Fruit fly (Drosophila melanogaster) whole organism, embryonic: ENCODE data around the gene lin-52.
A peak's percentile ranks its signal among the peaks of the same experiment; 100 is the strongest.

Experiments used
- Antp ChIP-seq: fragments of 200-800 bp; sonication (Bioruptor generic); optimal IDR thresholded peaks from 3 replicates; lab custom pipeline; 2016; ENCODE audit warnings: missing biosample characterization, missing genetic modification characterization
- Bdp1 ChIP-seq: fragments of 200-800 bp; sonication (Bioruptor generic); optimal IDR thresholded peaks from 3 replicates; lab custom pipeline; 2016; ENCODE audit warnings: missing biosample characterization, missing genetic modification characterization
- Blimp-1 ChIP-seq: fragments of 200-800 bp; sonication (Bioruptor generic); optimal IDR thresholded peaks from 3 replicates; lab custom pipeline; 2018; ENCODE audit warnings: missing biosample characterization, missing genetic modification characterization, mild to moderate bottlenecking, moderate library complexity, missing genetic modification reagents
- CG10959 ChIP-seq: fragments of 200-800 bp; sonication (Bioruptor generic); IDR thresholded peaks from 2 replicates; pipeline ENCODE4 v1.3.6; 2022; ENCODE audit warnings: missing biosample characterization, missing genetic modification characterization
- CG11093 ChIP-seq: fragments of 200-800 bp; sonication (Bioruptor generic); IDR thresholded peaks from 3 replicates; pipeline ENCODE4 v1.3.6; 2022; ENCODE audit warnings: missing biosample characterization, missing genetic modification characterization
- CG12219 ChIP-seq: fragments of 200-800 bp; sonication (Bioruptor generic); optimal IDR thresholded peaks from 3 replicates; lab custom pipeline; 2018; ENCODE audit warnings: missing biosample characterization, mild to moderate bottlenecking, missing genetic modification characterization
- CG12236 ChIP-seq: fragments of 200-800 bp; sonication (Bioruptor generic); optimal IDR thresholded peaks from 2 replicates; lab custom pipeline; 2016; ENCODE audit warnings: missing biosample characterization, missing genetic modification characterization
- CG13287 ChIP-seq: fragments of 200-800 bp; sonication (Bioruptor generic); IDR thresholded peaks from 2 replicates; pipeline ENCODE4 v1.3.6; 2022; ENCODE audit warnings: missing biosample characterization, missing genetic modification characterization; ENCODE audit not compliant: partially characterized antibody
- CG15514 ChIP-seq: fragments of 200-800 bp; sonication (Bioruptor generic); optimal IDR thresholded peaks from 3 replicates; lab custom pipeline; 2017; ENCODE audit warnings: missing biosample characterization, missing genetic modification characterization, mild to moderate bottlenecking, moderate library complexity, missing genetic modification reagents
- CG17359 ChIP-seq: fragments of 200-800 bp; sonication (Bioruptor generic); optimal IDR thresholded peaks from 3 replicates; lab custom pipeline; 2018; ENCODE audit warnings: missing biosample characterization, mild to moderate bottlenecking, missing genetic modification characterization, moderate library complexity
- CG1792 ChIP-seq: fragments of 200-800 bp; sonication (Bioruptor generic); optimal IDR thresholded peaks from 2 replicates; lab custom pipeline; 2016; ENCODE audit warnings: missing biosample characterization, missing genetic modification characterization
- CG2678 ChIP-seq: fragments of 200-800 bp; sonication (Bioruptor generic); optimal IDR thresholded peaks from 3 replicates; lab custom pipeline; 2019; ENCODE audit warnings: missing biosample characterization, mild to moderate bottlenecking, missing genetic modification characterization, moderate library complexity
- CG3407 ChIP-seq: fragments of 200-800 bp; sonication (Bioruptor generic); optimal IDR thresholded peaks from 2 replicates; lab custom pipeline; 2018; ENCODE audit warnings: missing biosample characterization, mild to moderate bottlenecking, missing genetic modification characterization
- CG4282 ChIP-seq: fragments of 200-800 bp; sonication (Bioruptor generic); optimal IDR thresholded peaks from 2 replicates; lab custom pipeline; 2016; ENCODE audit warnings: missing biosample characterization, missing genetic modification characterization
- CG6854 ChIP-seq: fragments of 200-800 bp; sonication (Bioruptor generic); optimal IDR thresholded peaks from 3 replicates; lab custom pipeline; 2017; ENCODE audit warnings: missing biosample characterization, mild to moderate bottlenecking, missing genetic modification characterization
- CG7786 ChIP-seq: fragments of 200-800 bp; sonication (Bioruptor generic); optimal IDR thresholded peaks from 2 replicates; lab custom pipeline; 2016; ENCODE audit warnings: missing biosample characterization, missing genetic modification characterization
- CrebB ChIP-seq: fragments of 200-800 bp; sonication (Bioruptor generic); optimal IDR thresholded peaks from 3 replicates; lab custom pipeline; 2018; ENCODE audit warnings: missing biosample characterization, mild to moderate bottlenecking, missing genetic modification characterization
- E2f1 ChIP-seq: fragments of 200-800 bp; sonication (Bioruptor generic); IDR thresholded peaks from 2 replicates; pipeline ENCODE4 v1.3.6; 2022; ENCODE audit warnings: missing biosample characterization, missing genetic modification characterization
- ERR ChIP-seq: fragments of 200-800 bp; sonication (Bioruptor generic); optimal IDR thresholded peaks from 2 replicates; lab custom pipeline; 2016; ENCODE audit warnings: missing biosample characterization, missing genetic modification characterization
- HmgD ChIP-seq: fragments of 200-800 bp; sonication (Bioruptor generic); optimal IDR thresholded peaks from 3 replicates; lab custom pipeline; 2016; ENCODE audit warnings: missing biosample characterization, missing genetic modification characterization
- Hmr ChIP-seq: fragments of 200-800 bp; sonication (Bioruptor generic); optimal IDR thresholded peaks from 3 replicates; lab custom pipeline; 2017; ENCODE audit warnings: mild to moderate bottlenecking, missing biosample characterization, missing genetic modification reagents, missing genetic modification characterization
- Jarid2 ChIP-seq: fragments of 200-800 bp; sonication (Bioruptor generic); optimal IDR thresholded peaks from 3 replicates; lab custom pipeline; 2017; ENCODE audit warnings: mild to moderate bottlenecking, missing biosample characterization, missing genetic modification reagents, missing genetic modification characterization
- Lhr ChIP-seq: fragments of 200-800 bp; sonication (Bioruptor generic); optimal IDR thresholded peaks from 3 replicates; lab custom pipeline; 2017; ENCODE audit warnings: mild to moderate bottlenecking, missing biosample characterization, missing genetic modification reagents, missing genetic modification characterization
- MTF-1 ChIP-seq: fragments of 200-800 bp; sonication (Bioruptor generic); optimal IDR thresholded peaks from 2 replicates; lab custom pipeline; 2018; ENCODE audit warnings: missing biosample characterization, mild to moderate bottlenecking, missing genetic modification characterization, borderline replicate concordance
- Max ChIP-seq: fragments of 200-800 bp; sonication (Bioruptor generic); optimal IDR thresholded peaks from 2 replicates; lab custom pipeline; 2016; ENCODE audit warnings: missing biosample characterization, mild to moderate bottlenecking, missing genetic modification characterization
- Meics ChIP-seq: fragments of 200-800 bp; sonication (Bioruptor generic); optimal IDR thresholded peaks from 2 replicates; lab custom pipeline; 2017; ENCODE audit warnings: missing biosample characterization, mild to moderate bottlenecking, missing genetic modification characterization
- Oli ChIP-seq: fragments of 200-800 bp; sonication (Bioruptor generic); optimal IDR thresholded peaks from 2 replicates; lab custom pipeline; 2018; ENCODE audit warnings: missing biosample characterization, mild to moderate bottlenecking, missing genetic modification characterization, moderate library complexity
- Sry-δ ChIP-seq: fragments of 200-800 bp; sonication (Bioruptor generic); optimal IDR thresholded peaks from 2 replicates; lab custom pipeline; 2016; ENCODE audit warnings: missing biosample characterization, missing genetic modification characterization
- Trl ChIP-seq, 3 experiments: fragments of >200 bp in 2 of 3; fragments of 200-800 bp in 1 of 3; sonication (Bioruptor generic) in 1 of 3; optimal IDR thresholded peaks; 2 replicates in 1 of 3; 3 replicates in 2 of 3; lab custom pipeline; 2016 to 2017; ENCODE audit warnings: missing biosample characterization in 1 of 3, missing genetic modification characterization in 1 of 3
- YL-1 ChIP-seq: fragments of 200-800 bp; sonication (Bioruptor generic); optimal IDR thresholded peaks from 3 replicates; lab custom pipeline; 2017; ENCODE audit warnings: missing biosample characterization, mild to moderate bottlenecking, missing genetic modification characterization
- bsh ChIP-seq, 2 experiments: fragments of 200-800 bp; sonication (Bioruptor generic); optimal IDR thresholded peaks; 2 replicates each; lab custom pipeline; 2017 to 2018; ENCODE audit warnings: mild to moderate bottlenecking in 2 of 2, missing biosample characterization in 2 of 2, missing genetic modification characterization in 2 of 2, moderate library complexity in 1 of 2
- cwo ChIP-seq: fragments of 200-800 bp; sonication (Bioruptor generic); optimal IDR thresholded peaks from 3 replicates; lab custom pipeline; 2017; ENCODE audit warnings: missing biosample characterization, missing genetic modification characterization, mild to moderate bottlenecking, moderate library complexity, missing genetic modification reagents
- dimm ChIP-seq: fragments of 200-800 bp; sonication (Bioruptor generic); IDR thresholded peaks from 2 replicates; pipeline ENCODE4 v1.3.6; 2022; ENCODE audit warnings: missing biosample characterization, missing genetic modification characterization
- dpn ChIP-seq, 2 experiments: fragments of 200-800 bp; sonication (Bioruptor generic); optimal IDR thresholded peaks; 3 replicates each; lab custom pipeline; 2016; ENCODE audit warnings: missing biosample characterization in 2 of 2, missing genetic modification characterization in 2 of 2
- eyg ChIP-seq: fragments of 200-800 bp; sonication (Bioruptor generic); optimal IDR thresholded peaks from 3 replicates; lab custom pipeline; 2016; ENCODE audit warnings: missing biosample characterization, missing genetic modification characterization
- fu2 ChIP-seq: fragments of 200-800 bp; sonication (Bioruptor generic); optimal IDR thresholded peaks from 2 replicates; lab custom pipeline; 2016; ENCODE audit warnings: missing biosample characterization, missing genetic modification characterization
- gcm ChIP-seq: fragments of 200-800 bp; sonication (Bioruptor generic); optimal IDR thresholded peaks from 2 replicates; lab custom pipeline; 2019; ENCODE audit warnings: missing biosample characterization, mild to moderate bottlenecking, missing genetic modification characterization, moderate library complexity
- gsb-n ChIP-seq: fragments of 200-800 bp; sonication (Bioruptor generic); optimal IDR thresholded peaks from 3 replicates; lab custom pipeline; 2018; ENCODE audit warnings: missing biosample characterization, mild to moderate bottlenecking, missing genetic modification characterization
- gt ChIP-seq: fragments of 200-800 bp; sonication (Bioruptor generic); IDR thresholded peaks from 2 replicates; pipeline ENCODE4 v1.3.6; 2022; ENCODE audit warnings: missing biosample characterization, missing genetic modification characterization
- insv ChIP-seq, 2 experiments: fragments of 200-800 bp; sonication (Bioruptor generic); optimal IDR thresholded peaks; 3 replicates each; lab custom pipeline; 2016 to 2018; ENCODE audit warnings: missing biosample characterization in 2 of 2, missing genetic modification characterization in 2 of 2
- pfk ChIP-seq: fragments of 200-800 bp; sonication (Bioruptor generic); optimal IDR thresholded peaks from 2 replicates; lab custom pipeline; 2018; ENCODE audit warnings: missing biosample characterization, mild to moderate bottlenecking, missing genetic modification characterization, moderate library complexity
- run ChIP-seq: fragments of 200-800 bp; sonication (Bioruptor generic); optimal IDR thresholded peaks from 3 replicates; lab custom pipeline; 2018; ENCODE audit warnings: missing biosample characterization, mild to moderate bottlenecking, missing genetic modification characterization
- sna ChIP-seq: fragments of 200-800 bp; sonication (Bioruptor generic); IDR thresholded peaks from 2 replicates; pipeline ENCODE4 v1.3.6; 2022; ENCODE audit warnings: missing biosample characterization, missing genetic modification characterization; ENCODE audit not compliant: partially characterized antibody
- sob ChIP-seq: fragments of 200-800 bp; sonication (Bioruptor generic); IDR thresholded peaks from 2 replicates; pipeline ENCODE4 v1.3.6; 2022; ENCODE audit warnings: missing biosample characterization, missing genetic modification characterization
- tap ChIP-seq: fragments of 200-800 bp; optimal IDR thresholded peaks from 3 replicates; lab custom pipeline; 2019; ENCODE audit warnings: missing biosample characterization, mild to moderate bottlenecking, missing genetic modification characterization, moderate library complexity
- tgo ChIP-seq: fragments of 200-800 bp; sonication (Bioruptor generic); IDR thresholded peaks from 3 replicates; pipeline ENCODE4 v1.3.6; 2022; ENCODE audit warnings: missing biosample characterization, missing genetic modification characterization
- unpg ChIP-seq: fragments of 200-800 bp; sonication (Bioruptor generic); optimal IDR thresholded peaks from 3 replicates; lab custom pipeline; 2018; ENCODE audit warnings: missing biosample characterization, mild to moderate bottlenecking, missing genetic modification characterization, moderate library complexity
- yki ChIP-seq: fragments of >200 bp; optimal IDR thresholded peaks from 3 replicates; lab custom pipeline; 2018
- zf30C ChIP-seq: fragments of 200-800 bp; sonication (Bioruptor generic); optimal IDR thresholded peaks from 3 replicates; lab custom pipeline; 2018; ENCODE audit warnings: missing biosample characterization, mild to moderate bottlenecking, missing genetic modification characterization

lin-52 gene

DNA sequence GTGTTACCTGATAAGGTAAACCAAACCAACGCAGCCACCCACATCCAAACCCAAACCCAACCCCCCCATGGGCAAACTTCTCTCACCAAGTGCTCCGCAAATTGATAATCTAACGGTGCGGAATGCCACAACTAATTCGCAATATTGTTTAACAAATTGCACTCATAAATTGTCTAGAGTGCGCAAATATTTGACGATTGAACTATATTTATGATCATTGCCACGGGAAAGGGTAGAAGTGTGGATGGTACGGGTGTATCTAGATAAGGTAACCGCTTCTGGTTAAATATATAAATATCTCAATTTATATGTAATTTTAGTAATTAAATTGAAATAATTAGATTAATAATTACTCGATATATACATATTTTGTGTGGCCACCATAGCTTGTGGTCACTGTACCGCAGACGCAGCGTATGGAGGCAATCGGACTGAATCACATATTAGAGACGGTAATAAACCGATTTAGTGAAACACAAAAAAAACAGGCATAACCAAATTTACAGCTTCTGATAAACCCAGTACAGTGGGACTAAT lies 36.2 kb downstream of the lin-52 start (continued):
- TF ChIP-seq gt, result no peak
- TF ChIP-seq E2f1 (GFP tag; lab: Robert Waterston, UW), result peak; percentile 41; the same call in 1 of the 2 replicates
- no peak for TF ChIP-seq Antp (GFP tag; lab: Kevin White, UChicago)
- no peak for TF ChIP-seq pfk (GFP tag; lab: Kevin White, UChicago)
- TF ChIP-seq dimm (GFP tag; lab: Robert Waterston, UW), result no peak
- no peak for TF ChIP-seq eyg (GFP tag; lab: Kevin White, UChicago)
- TF ChIP-seq CG6854, result peak; percentile 17
- TF ChIP-seq CG15514 (GFP tag; lab: Kevin White, UChicago), result peak; percentile 70
- peak; percentile 82 for TF ChIP-seq sob (GFP tag; lab: Robert Waterston, UW)
- no peak for TF ChIP-seq Trl (optimal IDR thresholded peaks at IDR 0.05; lab: Kevin White, UChicago)
- no peak for TF ChIP-seq Trl (GFP tag; optimal IDR thresholded peaks at IDR 0.05; lab: Kevin White, UChicago)
- no peak for TF ChIP-seq zf30C
- peak in 1 of 2 experiments; percentile 8 for TF ChIP-seq insv (GFP tag; optimal IDR thresholded peaks at IDR 0.05; lab: Kevin White, UChicago)
- TF ChIP-seq YL-1 (GFP tag; lab: Kevin White, UChicago), result no peak
- peak; percentile 7 for TF ChIP-seq Blimp-1 (GFP tag; lab: Kevin White, UChicago)
- TF ChIP-seq Lhr, result no peak
- peak; percentile 64 for TF ChIP-seq unpg (GFP tag; lab: Kevin White, UChicago)
- peak; percentile 8 for TF ChIP-seq CrebB
- peak; percentile 1 for TF ChIP-seq run (tag; lab: Kevin White, UChicago)
- TF ChIP-seq yki (lab: Kevin White, UChicago), result no peak
- TF ChIP-seq ERR, result no peak
- TF ChIP-seq Oli (tag; lab: Kevin White, UChicago), result peak; percentile 59
- TF ChIP-seq CG2678 (tag; lab: Kevin White, UChicago), result peak; percentile 85
- TF ChIP-seq MTF-1 (GFP tag; lab: Kevin White, UChicago), result no peak
- TF ChIP-seq HmgD (GFP tag; lab: Kevin White, UChicago), result no peak
- no peak for TF ChIP-seq fu2 (GFP tag; lab: Kevin White, UChicago)
- TF ChIP-seq Bdp1 (GFP tag; lab: Kevin White, UChicago), result no peak
- no peak for TF ChIP-seq CG4282 (GFP tag; lab: Kevin White, UChicago)
- TF ChIP-seq gsb-n (tag; lab: Kevin White, UChicago), result no peak
- TF ChIP-seq CG12236 (GFP tag; lab: Kevin White, UChicago), result no peak
- TF ChIP-seq tap (tag; lab: Kevin White, UChicago), result peak; percentile 23
- TF ChIP-seq tgo, result peak; percentile 69
- TF ChIP-seq CG11093 (GFP tag; lab: Robert Waterston, UW), result no peak
- no peak for TF ChIP-seq Sry-δ (GFP tag; lab: Kevin White, UChicago)
- peak; percentile 32 for TF ChIP-seq CG12219 (GFP tag; lab: Kevin White, UChicago)
- TF ChIP-seq Jarid2 (GFP tag; lab: Kevin White, UChicago), result no peak
- TF ChIP-seq bsh (GFP tag; optimal IDR thresholded peaks at IDR 0.05; lab: Kevin White, UChicago), result peak in 1 of 2 experiments; percentile 33
- TF ChIP-seq Max (GFP tag; lab: Kevin White, UChicago), result peak; percentile 1
- TF ChIP-seq sna (GFP tag; lab: Robert Waterston, UW), result no peak
- peak; percentile 64 for TF ChIP-seq CG17359 (tag; lab: Kevin White, UChicago)
- peak; percentile 80 for TF ChIP-seq Meics (GFP tag; lab: Kevin White, UChicago)
- no peak for TF ChIP-seq CG1792 (GFP tag; lab: Kevin White, UChicago)
- TF ChIP-seq Hmr, result peak; percentile 77
- no peak for TF ChIP-seq CG3407 (GFP tag; lab: Kevin White, UChicago)
- no peak for TF ChIP-seq CG13287 (GFP tag; lab: Robert Waterston, UW)
- no peak for TF ChIP-seq CG7786 (GFP tag; lab: Kevin White, UChicago)
- TF ChIP-seq gcm (GFP tag; lab: Kevin White, UChicago), result no peak
- peak; percentile 70 for TF ChIP-seq cwo (GFP tag; lab: Kevin White, UChicago)
- 0 out of 2 replicates have a peak, but pooled peaks have one; percentile 21 for TF ChIP-seq CG10959 (GFP tag; lab: Robert Waterston, UW)
- TF ChIP-seq dpn (GFP tag; optimal IDR thresholded peaks at IDR 0.05; lab: Kevin White, UChicago), result peak in 1 of 2 experiments; percentile 49
